Fruit fly (Drosophila melanogaster) whole organism, embryonic: ENCODE measurements around the gene CG9631.

ENCODE experiments used
- CG11560 ChIP-seq: fragments of 200-800 bp; sonication (Bioruptor generic); IDR thresholded peaks from 3 replicates; pipeline ENCODE4 v1.3.6; 2022; ENCODE audit warnings: missing biosample characterization, missing genetic modification characterization
- CG12104 ChIP-seq: fragments of 200-800 bp; sonication (Bioruptor generic); optimal IDR thresholded peaks from 3 replicates; lab custom pipeline; 2016; ENCODE audit warnings: missing biosample characterization, missing genetic modification characterization
- CG17328 ChIP-seq: fragments of 200-800 bp; sonication (Bioruptor generic); IDR thresholded peaks from 2 replicates; pipeline ENCODE4 v1.3.6; 2022; ENCODE audit warnings: missing biosample characterization, missing genetic modification characterization
- CG2120 ChIP-seq: fragments of 200-800 bp; sonication (Bioruptor generic); optimal IDR thresholded peaks from 3 replicates; lab custom pipeline; 2016; ENCODE audit warnings: missing biosample characterization, missing genetic modification characterization
- CG2202 ChIP-seq: fragments of 200-800 bp; sonication (Bioruptor generic); optimal IDR thresholded peaks from 2 replicates; lab custom pipeline; 2018; ENCODE audit warnings: missing biosample characterization, mild to moderate bottlenecking, missing genetic modification characterization
- CG3281 ChIP-seq: fragments of 200-800 bp; sonication (Bioruptor generic); optimal IDR thresholded peaks from 3 replicates; lab custom pipeline; 2017; ENCODE audit warnings: missing biosample characterization, mild to moderate bottlenecking, missing genetic modification characterization
- CG3726 ChIP-seq: fragments of 200-800 bp; sonication (Bioruptor generic); IDR thresholded peaks from 3 replicates; pipeline ENCODE4, ENCODE4 v1.3.6; 2022; ENCODE audit warnings: missing biosample characterization, missing genetic modification characterization
- CG3838 ChIP-seq: fragments of 200-800 bp; sonication (Bioruptor generic); optimal IDR thresholded peaks from 3 replicates; lab custom pipeline; 2016; ENCODE audit warnings: missing biosample characterization, missing genetic modification characterization
- CG3995 ChIP-seq: fragments of 200-800 bp; sonication (Bioruptor generic); optimal IDR thresholded peaks from 3 replicates; lab custom pipeline; 2016; ENCODE audit warnings: missing biosample characterization, missing genetic modification characterization
- CG5953 ChIP-seq: fragments of 200-800 bp; sonication (Bioruptor generic); IDR thresholded peaks from 2 replicates; pipeline ENCODE4 v1.3.6; 2022; ENCODE audit warnings: missing biosample characterization, missing genetic modification characterization
- CG7745 ChIP-seq: fragments of 200-800 bp; sonication (Bioruptor generic); optimal IDR thresholded peaks from 2 replicates; lab custom pipeline; 2018; ENCODE audit warnings: missing biosample characterization, mild to moderate bottlenecking, missing genetic modification characterization, moderate library complexity
- CG7839 ChIP-seq: fragments of 200-800 bp; sonication (Bioruptor generic); optimal IDR thresholded peaks from 3 replicates; lab custom pipeline; 2018; ENCODE audit warnings: missing biosample characterization, mild to moderate bottlenecking, missing genetic modification characterization, moderate library complexity
- CG8478 ChIP-seq: fragments of >200 bp; optimal IDR thresholded peaks from 2 replicates; lab custom pipeline; 2018
- CG9932 ChIP-seq: fragments of 200-800 bp; sonication (Bioruptor generic); IDR thresholded peaks from 2 replicates; pipeline ENCODE4 v1.3.6; 2022; ENCODE audit warnings: missing biosample characterization, missing genetic modification characterization
- D19B ChIP-seq: fragments of 200-800 bp; sonication (Bioruptor generic); optimal IDR thresholded peaks from 2 replicates; lab custom pipeline; 2017; ENCODE audit warnings: missing biosample characterization, mild to moderate bottlenecking, missing genetic modification characterization
- Dll ChIP-seq: fragments of 200-800 bp; sonication (Bioruptor generic); IDR thresholded peaks from 4 replicates; pipeline ENCODE4 v1.3.6; 2022; ENCODE audit warnings: missing biosample characterization, missing genetic modification characterization; ENCODE audit not compliant: partially characterized antibody
- Ets65A ChIP-seq: fragments of 200-800 bp; sonication (Bioruptor generic); peaks from one replicate; lab custom pipeline; 2016; ENCODE audit warnings: missing biosample characterization, missing genetic modification characterization
- Fer3 ChIP-seq: fragments of 200-800 bp; sonication (Bioruptor generic); optimal IDR thresholded peaks from 2 replicates; lab custom pipeline; 2018; ENCODE audit warnings: missing biosample characterization, mild to moderate bottlenecking, missing genetic modification characterization, moderate library complexity
- GATAe ChIP-seq: fragments of 200-800 bp; sonication (Bioruptor generic); conservative IDR thresholded peaks from 2 replicates; pipeline ENCODE4 v1.3.6; 2022; ENCODE audit warnings: missing biosample characterization, missing genetic modification characterization
- H2.0 ChIP-seq: fragments of 200-800 bp; sonication (Bioruptor generic); IDR thresholded peaks from 2 replicates; pipeline ENCODE4 v1.3.6; 2022; ENCODE audit warnings: missing biosample characterization, missing genetic modification characterization
- HLH4C ChIP-seq: fragments of 200-800 bp; sonication (Bioruptor generic); IDR thresholded peaks from 3 replicates; pipeline ENCODE4 v1.3.6; 2022; ENCODE audit warnings: missing biosample characterization, missing genetic modification characterization; ENCODE audit not compliant: partially characterized antibody
- Med ChIP-seq: fragments of 200-800 bp; sonication (Bioruptor generic); peaks from one replicate; lab custom pipeline; 2016; ENCODE audit warnings: missing biosample characterization, missing genetic modification characterization, mild to moderate bottlenecking, inconsistent platforms, moderate library complexity
- Ravus ChIP-seq: fragments of 200-800 bp; sonication (Bioruptor generic); IDR thresholded peaks from 2 replicates; pipeline ENCODE4 v1.3.6; 2022; ENCODE audit warnings: missing biosample characterization, missing genetic modification characterization
- Rfx ChIP-seq: fragments of 200-800 bp; sonication (Bioruptor generic); IDR thresholded peaks from 2 replicates; pipeline ENCODE4 v1.3.6; 2022; ENCODE audit warnings: missing biosample characterization, missing genetic modification characterization
- Sin3A ChIP-seq: fragments of >200 bp; optimal IDR thresholded peaks from 2 replicates; lab custom pipeline; 2018
- Sox102F ChIP-seq: fragments of 200-800 bp; sonication (Bioruptor generic); optimal IDR thresholded peaks from 2 replicates; lab custom pipeline; 2018; ENCODE audit warnings: missing biosample characterization, mild to moderate bottlenecking, missing genetic modification characterization, moderate library complexity
- Spps ChIP-seq: fragments of 200-800 bp; sonication (Bioruptor generic); optimal IDR thresholded peaks from 2 replicates; lab custom pipeline; 2018; ENCODE audit warnings: missing biosample characterization, mild to moderate bottlenecking, missing genetic modification characterization
- Sry-δ ChIP-seq: fragments of 200-800 bp; sonication (Bioruptor generic); optimal IDR thresholded peaks from 2 replicates; lab custom pipeline; 2016; ENCODE audit warnings: missing biosample characterization, missing genetic modification characterization
- TFAM ChIP-seq: fragments of 200-800 bp; sonication (Bioruptor generic); optimal IDR thresholded peaks from 2 replicates; lab custom pipeline; 2017; ENCODE audit warnings: missing biosample characterization, missing genetic modification characterization, inconsistent platforms
- Xbp1 ChIP-seq: fragments of 200-800 bp; sonication (Bioruptor generic); optimal IDR thresholded peaks from 3 replicates; lab custom pipeline; 2016; ENCODE audit warnings: missing biosample characterization, mild to moderate bottlenecking, missing genetic modification characterization
- az2 ChIP-seq: fragments of 200-800 bp; sonication (Bioruptor generic); optimal IDR thresholded peaks from 3 replicates; lab custom pipeline; 2016; ENCODE audit warnings: missing biosample characterization, missing genetic modification characterization
- eyg ChIP-seq: fragments of 200-800 bp; sonication (Bioruptor generic); optimal IDR thresholded peaks from 3 replicates; lab custom pipeline; 2016; ENCODE audit warnings: missing biosample characterization, missing genetic modification characterization
- lab ChIP-seq: fragments of 200-800 bp; sonication (Bioruptor generic); optimal IDR thresholded peaks from 3 replicates; lab custom pipeline; 2017; ENCODE audit warnings: missing biosample characterization, missing genetic modification characterization, mild to moderate bottlenecking, moderate library complexity, missing genetic modification reagents
- maf-S ChIP-seq: fragments of 200-800 bp; sonication (Bioruptor generic); optimal IDR thresholded peaks from 2 replicates; lab custom pipeline; 2016; ENCODE audit warnings: missing biosample characterization, missing genetic modification characterization
- pnt ChIP-seq: fragments of 200-800 bp; sonication (Bioruptor generic); optimal IDR thresholded peaks from 3 replicates; lab custom pipeline; 2016; ENCODE audit warnings: missing biosample characterization, missing genetic modification characterization
- psq ChIP-seq: fragments of 200-800 bp; sonication (Bioruptor generic); optimal IDR thresholded peaks from 2 replicates; lab custom pipeline; 2017; ENCODE audit warnings: missing biosample characterization, missing genetic modification characterization
- schlank ChIP-seq: fragments of 200-800 bp; sonication (Bioruptor generic); optimal IDR thresholded peaks from 2 replicates; lab custom pipeline; 2018; ENCODE audit warnings: missing biosample characterization, mild to moderate bottlenecking, missing genetic modification characterization
- slbo ChIP-seq: fragments of 200-800 bp; sonication (Bioruptor generic); IDR thresholded peaks from 2 replicates; pipeline ENCODE4 v1.3.6; 2022; ENCODE audit warnings: missing biosample characterization, missing genetic modification characterization
- sr ChIP-seq: fragments of 200-800 bp; sonication (Bioruptor generic); IDR thresholded peaks from 3 replicates; pipeline ENCODE4 v1.3.6; 2022; ENCODE audit warnings: missing biosample characterization, missing genetic modification characterization
- stwl ChIP-seq: fragments of 200-800 bp; sonication (Bioruptor generic); optimal IDR thresholded peaks from 3 replicates; lab custom pipeline; 2018; ENCODE audit warnings: missing biosample characterization, mild to moderate bottlenecking, missing genetic modification characterization, moderate library complexity

CG9631 gene

dm6 chr3R:14244577-14244976, 18.0 kb upstream of the CG9631 start, which contains the start of gene CG43291:
CG43291 (minus strand) TSS chr3R:14244677.
- TF ChIP-seq pnt (GFP tag; lab: Kevin White, UChicago) (no peak), CG3995 (GFP tag; lab: Kevin White, UChicago) (no peak), sr (GFP tag; lab: Robert Waterston, UW) (no peak), HLH4C (GFP tag; lab: Robert Waterston, UW) (no peak), CG17328 (GFP tag; lab: Robert Waterston, UW) (no peak), CG5953 (no peak), CG3726 (no peak), stwl (tag; lab: Kevin White, UChicago) (no peak), psq (no peak), H2.0 (GFP tag; lab: Robert Waterston, UW) (no peak), CG12104 (GFP tag; lab: Kevin White, UChicago) (no peak), CG3838 (GFP tag; lab: Kevin White, UChicago) (no peak), Sry-δ (GFP tag; lab: Kevin White, UChicago) (no peak), lab (GFP tag; lab: Kevin White, UChicago) (no peak), Sin3A (no peak), Ravus (GFP tag; lab: Robert Waterston, UW) (no peak), CG3281 (GFP tag; lab: Kevin White, UChicago) (no peak), eyg (GFP tag; lab: Kevin White, UChicago) (no peak), Dll (no peak), Spps (tag; lab: Kevin White, UChicago) (no peak)

dm6 chr3R:14229045-14229444, 2.5 kb upstream of the CG9631 start, which contains the start of gene CG9624:
CG9624 (minus strand) TSS chr3R:14229145.
- TF ChIP-seq schlank (no peak), CG9932 (GFP tag; lab: Robert Waterston, UW) (no peak)

dm6 chr3R:14224105-14224574, 2.4 kb downstream of the CG9631 start, which contains the start of gene Sp212:
Sp212 (minus strand) TSS chr3R:14224155.
- TF ChIP-seq D19B (GFP tag; lab: Kevin White, UChicago) (peak; percentile 94), slbo (GFP tag; lab: Robert Waterston, UW) (peak; percentile 32; the same call in 1 of the 2 replicates), CG9932 (GFP tag; lab: Robert Waterston, UW) (peak; percentile 45; the same call in 1 of the 2 replicates), Ets65A (GFP tag; lab: Kevin White, UChicago) (peak; percentile 49), Rfx (GFP tag; lab: Robert Waterston, UW) (peak; percentile 43; the same call in 1 of the 2 replicates), Fer3 (tag; lab: Kevin White, UChicago) (no peak), TFAM (GFP tag; lab: Kevin White, UChicago) (no peak), CG2120 (GFP tag; lab: Kevin White, UChicago) (peak; percentile 55)

dm6 chr3R:14221484-14221883, 5.1 kb downstream of the CG9631 start, which contains the start of gene CG33109:
CG33109 (minus strand) TSS chr3R:14221584.
- TF ChIP-seq CG11560 (tag; lab: Robert Waterston, UW), result no peak
- TF ChIP-seq az2, result no peak
- no peak for TF ChIP-seq maf-S (GFP tag; lab: Kevin White, UChicago)
- TF ChIP-seq Sox102F, result no peak
- TF ChIP-seq GATAe (GFP tag; lab: Robert Waterston, UW), result no peak

- TF ChIP-seq CG2202 (tag; lab: Kevin White, UChicago) (no peak), CG7745 (tag; lab: Kevin White, UChicago) (no peak), CG8478 (lab: Kevin White, UChicago) (no peak), Xbp1 (GFP tag; lab: Kevin White, UChicago) (no peak), CG7839 (tag; lab: Kevin White, UChicago) (no peak), Med (GFP tag; lab: Kevin White, UChicago) (no peak)
- TF ChIP-seq, all 482 proteins: peak for 0
These were observed 6.5 kb downstream of the CG9631 start, which contains the start of gene CG31326 for dm6 chr3R:14220105-14220504. CG31326 (minus strand) TSS chr3R:14220205.
